Fruit fly (Drosophila melanogaster) Kc167 (cell line): Measurements from ENCODE around the gene Pkcdelta.

Experiments
- Myc ChIP-seq: fragments of >200 bp; optimal IDR thresholded peaks from 2 replicates; lab custom pipeline; 2017; ENCODE audit warnings: missing external identifiers
- Sin3A ChIP-seq: fragments of >200 bp; optimal IDR thresholded peaks from 2 replicates; lab custom pipeline; 2018; ENCODE audit warnings: missing external identifiers
- h ChIP-seq: fragments of >200 bp; optimal IDR thresholded peaks from 3 replicates; lab custom pipeline; 2018; ENCODE audit warnings: missing external identifiers
- insv ChIP-seq: fragments of >200 bp; optimal IDR thresholded peaks from 3 replicates; lab custom pipeline; 2018; ENCODE audit warnings: missing external identifiers
- psq ChIP-seq: fragments of >200 bp; optimal IDR thresholded peaks from 2 replicates; lab custom pipeline; 2017; ENCODE audit warnings: missing external identifiers
- ttk ChIP-seq: sonication (Bioruptor generic); optimal IDR thresholded peaks from 2 replicates; lab custom pipeline; 2017; ENCODE audit warnings: missing external identifiers

The Pkcdelta gene

DNA sequence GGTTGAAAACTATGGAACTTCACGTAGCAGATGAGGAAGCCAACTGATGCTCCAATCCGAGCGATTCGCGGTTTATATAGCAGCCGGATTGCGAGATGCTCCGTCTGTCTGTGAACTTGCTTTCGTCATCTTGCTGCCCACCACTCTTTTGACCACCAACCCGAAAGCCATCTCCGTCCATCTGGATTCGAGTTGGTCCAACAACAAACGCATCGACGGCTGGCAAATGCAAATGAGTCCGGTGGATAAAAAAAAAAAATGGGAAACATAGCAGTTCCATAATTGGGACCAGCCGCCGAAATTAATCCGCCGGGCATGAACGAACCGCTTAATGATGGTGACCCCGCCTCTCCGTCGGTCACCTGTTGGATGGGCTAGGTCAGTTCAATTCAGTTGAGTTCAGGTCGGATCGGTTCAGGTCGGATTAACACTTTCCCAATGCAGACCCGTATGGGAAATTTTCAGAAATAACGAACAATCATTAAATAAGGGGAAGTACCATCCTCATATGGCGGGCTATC is 25.7 kb downstream of the Pkcdelta start, which contains the start of gene CG15731:
Gene CG15731 (minus strand): TSS at position 51 of the 521 bp plus-strand sequence.
- TF ChIP-seq Myc (no peak), ttk (lab: Kevin White, UChicago) (no peak), psq (lab: Kevin White, UChicago) (no peak), Sin3A (no peak)

DNA sequence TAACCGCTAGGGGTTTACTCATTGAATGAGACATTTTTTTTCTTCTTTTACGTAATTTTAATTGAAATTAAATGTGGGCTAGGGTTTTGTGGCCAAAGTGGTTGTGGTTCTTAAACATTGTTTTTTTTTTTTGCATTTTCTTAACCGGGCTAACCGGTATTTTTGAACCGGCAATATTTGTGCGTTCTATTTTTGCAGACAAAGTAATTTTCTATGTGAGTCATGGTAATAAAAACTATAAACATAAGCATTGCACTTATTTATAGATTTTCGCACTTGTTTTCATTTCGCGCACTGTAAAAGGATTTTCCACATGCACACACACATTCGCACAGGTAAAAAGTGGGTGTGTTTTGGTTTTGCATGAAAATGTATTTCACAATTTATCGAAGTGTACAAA is 30.2 kb downstream of the Pkcdelta start:
- TF ChIP-seq insv (lab: Kevin White, UChicago) (no peak), Sin3A (no peak), h (lab: Kevin White, UChicago) (no peak), ttk (lab: Kevin White, UChicago) (no peak), Myc (no peak), psq (lab: Kevin White, UChicago) (no peak)

DNA sequence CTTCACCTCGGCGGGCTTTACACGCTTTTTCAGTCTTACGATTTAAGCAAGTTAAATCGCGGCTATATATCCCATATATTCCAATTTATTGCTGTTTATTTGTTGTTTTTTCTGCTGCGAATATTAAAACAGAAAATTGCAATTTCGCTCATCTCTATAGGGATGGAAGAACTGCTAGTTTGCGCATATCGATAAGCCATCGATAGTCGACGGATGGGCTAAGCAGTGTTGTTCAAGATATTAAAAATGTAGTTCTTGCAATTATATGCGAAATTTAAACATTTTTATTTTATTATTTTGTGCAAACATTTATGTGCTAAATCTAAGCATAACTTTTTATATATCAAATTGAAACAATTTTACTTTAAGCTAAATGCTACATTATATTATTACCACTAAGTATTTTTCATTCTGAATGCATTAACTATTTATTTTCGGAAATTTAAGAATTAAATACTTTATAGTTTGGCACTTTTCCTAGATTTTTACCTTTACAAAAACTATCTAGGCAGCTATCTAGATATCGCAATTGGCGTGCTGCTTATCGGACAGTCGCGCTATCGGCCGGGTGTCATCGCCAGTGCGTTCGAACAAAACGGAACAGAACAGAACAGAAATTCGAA is 31.0 kb downstream of the Pkcdelta start, which contains the start of the genes Rab40 and CG42258:
Gene Rab40 (minus strand): TSS at position 177 of the 623 bp plus-strand sequence.
Gene CG42258 (plus strand): TSS at position 593 of the 623 bp plus-strand sequence.
- TF ChIP-seq Sin3A: no peak
- TF ChIP-seq h (lab: Kevin White, UChicago): no peak
- TF ChIP-seq Myc: no peak
- no peak for TF ChIP-seq psq (lab: Kevin White, UChicago)
- no peak for TF ChIP-seq ttk (lab: Kevin White, UChicago)
- no peak for TF ChIP-seq insv (lab: Kevin White, UChicago)

DNA sequence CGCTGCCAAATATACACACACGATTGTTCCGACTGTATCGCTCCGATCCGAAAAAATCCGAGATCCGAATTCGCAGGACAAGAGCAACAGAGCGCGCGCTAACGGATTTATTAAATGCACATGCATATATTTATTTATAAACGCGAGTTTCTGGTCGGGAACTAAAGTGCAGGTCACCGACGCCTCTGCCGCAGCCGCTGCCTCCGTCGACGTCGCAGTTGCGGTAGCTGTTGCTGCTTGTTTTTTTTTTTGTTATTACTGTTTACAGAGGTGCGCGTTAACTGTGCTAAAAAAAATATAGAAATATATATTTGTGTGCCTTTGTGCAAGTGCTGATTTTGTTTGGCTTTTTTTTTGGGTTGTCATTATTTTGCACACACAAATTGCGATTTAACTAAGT is 31.5 kb downstream of the Pkcdelta start:
- TF ChIP-seq h (lab: Kevin White, UChicago) (no peak), Myc (no peak), insv (lab: Kevin White, UChicago) (no peak), Sin3A (no peak), ttk (lab: Kevin White, UChicago) (no peak), psq (lab: Kevin White, UChicago) (no peak)

DNA sequence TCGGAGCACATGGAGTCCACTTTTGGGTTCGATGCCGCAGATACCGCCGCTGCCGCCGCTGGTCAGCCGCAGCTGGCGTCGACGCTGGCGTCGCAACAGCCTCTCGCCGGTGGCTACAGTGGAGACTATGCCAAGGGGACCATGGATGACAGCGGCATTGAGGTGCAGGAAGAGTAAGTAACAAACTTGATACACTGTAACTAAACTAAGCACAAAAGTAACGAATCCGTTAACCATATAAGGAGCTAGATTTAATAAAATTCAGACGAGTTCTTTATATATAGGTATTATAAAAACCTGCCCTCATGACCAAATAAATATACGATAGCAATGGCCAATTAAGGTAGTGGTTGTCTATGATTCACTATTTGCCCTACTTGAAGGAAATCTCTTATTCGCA is 33.3 kb downstream of the Pkcdelta start:
- no peak for TF ChIP-seq Sin3A
- no peak for TF ChIP-seq ttk (lab: Kevin White, UChicago)
- TF ChIP-seq h (lab: Kevin White, UChicago): no peak
- no peak for TF ChIP-seq psq (lab: Kevin White, UChicago)
- no peak for TF ChIP-seq Myc
- TF ChIP-seq insv (lab: Kevin White, UChicago): no peak

DNA sequence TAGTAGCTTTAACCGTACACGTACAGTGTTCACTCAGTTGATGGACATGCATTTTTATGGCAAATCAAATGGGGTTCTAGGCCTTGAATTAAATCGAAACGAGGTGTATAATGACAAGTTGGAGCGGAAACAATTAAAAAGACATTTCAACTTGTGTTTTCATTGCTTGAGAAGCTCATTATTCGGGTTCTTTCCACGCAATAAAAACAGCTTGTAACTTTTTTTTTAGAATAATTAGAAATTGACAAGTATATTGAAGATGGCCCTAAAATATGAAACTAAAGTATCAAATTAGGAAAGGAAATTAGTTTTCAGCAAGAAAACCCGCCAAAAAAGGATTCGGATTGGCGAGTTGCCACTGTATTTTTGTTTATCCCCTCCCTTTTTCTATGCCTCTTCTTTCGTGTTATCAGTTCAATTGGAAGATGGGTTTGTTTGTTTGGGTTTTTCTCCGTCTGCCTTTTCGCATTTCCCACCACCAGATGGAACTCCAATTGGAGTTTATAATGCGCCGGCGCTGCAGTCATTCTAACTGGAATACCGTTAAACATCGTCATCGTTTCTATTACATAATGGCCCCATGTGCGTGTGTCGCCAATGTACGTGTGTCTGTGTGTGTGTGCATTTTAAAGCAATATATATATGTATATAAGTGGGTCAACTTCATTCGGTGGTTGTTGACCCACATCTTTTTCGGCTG is 34.7 kb downstream of the Pkcdelta start:
- TF ChIP-seq Sin3A (no peak), psq (lab: Kevin White, UChicago) (no peak), h (lab: Kevin White, UChicago) (no peak), Myc (no peak), insv (lab: Kevin White, UChicago) (no peak), ttk (lab: Kevin White, UChicago) (no peak)

DNA sequence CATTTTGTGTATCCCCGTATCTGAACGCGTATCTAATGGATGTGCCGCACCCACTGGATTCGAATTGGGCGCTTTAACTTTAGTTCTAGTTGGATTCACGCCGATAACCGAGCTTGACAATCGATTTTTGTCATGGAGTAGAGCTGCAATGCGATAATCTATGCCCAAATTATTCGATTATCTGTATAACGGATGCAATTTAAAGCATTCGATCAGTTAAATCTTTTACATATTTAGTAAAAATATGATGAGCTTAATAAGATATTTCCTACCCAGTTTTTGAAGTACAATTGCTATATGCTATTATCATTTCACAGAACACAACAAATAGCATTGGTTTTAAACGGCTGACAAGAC is 35.2 kb downstream of the Pkcdelta start:
- TF ChIP-seq h (lab: Kevin White, UChicago): no peak
- TF ChIP-seq Myc: no peak
- no peak for TF ChIP-seq ttk (lab: Kevin White, UChicago)
- TF ChIP-seq Sin3A: no peak
- no peak for TF ChIP-seq psq (lab: Kevin White, UChicago)
- TF ChIP-seq insv (lab: Kevin White, UChicago): no peak

DNA sequence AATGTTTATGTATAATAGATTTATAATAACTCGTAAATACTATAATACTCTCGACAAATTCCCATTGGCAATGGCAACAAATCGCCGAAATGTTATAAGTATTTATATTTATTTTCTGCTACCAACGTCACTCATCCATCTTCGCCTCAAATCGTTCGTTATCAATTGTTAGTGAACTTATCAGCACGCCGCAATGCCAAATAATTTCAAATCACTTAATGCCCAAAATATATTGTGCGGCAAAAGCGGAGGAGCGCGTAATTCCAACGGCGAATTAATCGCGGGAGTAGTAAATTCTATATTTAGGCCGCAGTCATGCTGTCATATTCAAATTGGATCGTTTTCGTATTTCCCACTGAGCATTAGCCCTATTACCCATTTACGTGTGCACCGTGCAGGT is 37.1 kb downstream of the Pkcdelta start:
- TF ChIP-seq h (lab: Kevin White, UChicago): no peak
- TF ChIP-seq Sin3A: no peak
- no peak for TF ChIP-seq Myc
- TF ChIP-seq psq (lab: Kevin White, UChicago): no peak
- no peak for TF ChIP-seq ttk (lab: Kevin White, UChicago)
- no peak for TF ChIP-seq insv (lab: Kevin White, UChicago)

DNA sequence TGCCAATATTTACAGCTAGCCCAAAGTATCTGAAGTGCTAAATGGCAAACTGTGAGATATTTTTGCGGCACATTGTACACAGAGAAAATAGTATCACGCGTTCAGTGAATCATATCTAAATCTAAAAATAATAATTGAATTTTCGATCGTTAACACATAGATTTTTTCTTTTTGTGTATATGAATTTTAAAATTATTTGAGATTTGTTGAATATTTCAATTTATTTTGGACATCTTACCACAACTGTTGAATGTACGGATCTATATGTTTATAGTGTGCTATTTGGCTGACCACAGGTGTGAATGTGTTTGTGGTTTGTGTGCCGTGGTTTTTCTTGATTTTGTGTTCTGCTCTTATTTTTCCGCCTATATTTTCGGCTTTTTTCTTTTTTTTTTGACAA is 37.8 kb downstream of the Pkcdelta start:
- TF ChIP-seq Myc: no peak
- TF ChIP-seq Sin3A: no peak
- TF ChIP-seq ttk (lab: Kevin White, UChicago): no peak
- TF ChIP-seq psq (lab: Kevin White, UChicago): no peak
- TF ChIP-seq insv (lab: Kevin White, UChicago): no peak
- TF ChIP-seq h (lab: Kevin White, UChicago): no peak

DNA sequence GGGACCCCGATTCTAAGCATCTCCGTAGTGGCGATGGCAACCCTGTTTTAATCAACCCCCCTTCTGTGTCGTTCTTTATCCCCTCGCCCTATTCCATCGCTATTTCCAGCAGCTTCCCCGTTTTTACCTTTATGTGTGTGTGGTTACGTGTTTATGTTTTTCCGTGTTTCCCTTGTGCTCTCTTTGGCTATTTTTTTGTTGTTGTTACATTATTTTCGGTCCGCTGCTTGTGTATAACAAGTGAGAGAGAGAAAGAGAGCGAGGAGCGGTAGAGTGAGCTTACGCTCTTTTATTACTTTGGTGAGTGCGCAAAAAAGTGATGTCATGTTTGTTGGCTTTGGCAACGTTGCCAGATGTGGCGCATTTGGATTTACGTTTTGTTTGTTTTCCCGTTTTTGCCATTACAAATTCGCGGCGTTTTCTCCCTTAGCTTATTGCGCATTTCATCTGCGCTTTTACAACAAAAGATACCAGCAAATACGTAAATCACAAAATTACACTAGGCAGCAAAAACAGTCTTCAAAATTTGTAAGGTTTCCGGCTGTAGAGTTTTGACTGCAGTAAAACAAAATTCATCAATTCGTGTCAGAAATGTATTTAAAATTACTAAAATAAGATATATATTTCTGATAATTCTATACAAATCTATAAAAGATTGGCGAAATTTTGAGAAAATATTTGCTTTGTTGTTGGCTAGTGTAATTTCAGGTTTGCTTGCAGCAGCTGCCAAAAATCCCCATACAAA is 38.3 kb downstream of the Pkcdelta start:
- TF ChIP-seq insv (lab: Kevin White, UChicago) (no peak), h (lab: Kevin White, UChicago) (no peak), ttk (lab: Kevin White, UChicago) (no peak), Sin3A (no peak), Myc (no peak), psq (lab: Kevin White, UChicago) (no peak)

DNA sequence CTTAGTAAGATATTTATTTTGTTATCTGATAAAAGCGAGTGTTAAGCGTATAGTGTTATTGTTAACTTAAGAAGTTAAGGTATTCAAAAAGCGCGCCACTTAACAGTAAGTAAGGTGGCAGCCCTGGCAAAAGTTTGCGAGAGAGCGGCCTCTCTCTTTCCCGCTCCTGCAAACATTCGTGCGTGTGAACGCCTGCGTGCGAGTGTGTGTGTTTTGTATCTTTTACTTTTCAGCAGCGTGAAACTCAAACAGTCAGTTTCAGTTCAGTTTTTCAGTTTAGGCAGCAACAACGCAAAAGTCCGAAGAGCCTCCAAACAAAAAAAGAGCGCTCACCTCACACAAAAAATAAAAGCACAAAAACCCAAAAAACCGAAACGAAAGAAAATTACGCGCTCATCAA is 39.4 kb downstream of the Pkcdelta start:
- TF ChIP-seq Sin3A (no peak), insv (lab: Kevin White, UChicago) (no peak), ttk (lab: Kevin White, UChicago) (no peak), psq (lab: Kevin White, UChicago) (no peak), Myc (no peak), h (lab: Kevin White, UChicago) (no peak)
